Worm (Caenorhabditis elegans): ENCODE measurements around the gene acp-4.

DNA sequence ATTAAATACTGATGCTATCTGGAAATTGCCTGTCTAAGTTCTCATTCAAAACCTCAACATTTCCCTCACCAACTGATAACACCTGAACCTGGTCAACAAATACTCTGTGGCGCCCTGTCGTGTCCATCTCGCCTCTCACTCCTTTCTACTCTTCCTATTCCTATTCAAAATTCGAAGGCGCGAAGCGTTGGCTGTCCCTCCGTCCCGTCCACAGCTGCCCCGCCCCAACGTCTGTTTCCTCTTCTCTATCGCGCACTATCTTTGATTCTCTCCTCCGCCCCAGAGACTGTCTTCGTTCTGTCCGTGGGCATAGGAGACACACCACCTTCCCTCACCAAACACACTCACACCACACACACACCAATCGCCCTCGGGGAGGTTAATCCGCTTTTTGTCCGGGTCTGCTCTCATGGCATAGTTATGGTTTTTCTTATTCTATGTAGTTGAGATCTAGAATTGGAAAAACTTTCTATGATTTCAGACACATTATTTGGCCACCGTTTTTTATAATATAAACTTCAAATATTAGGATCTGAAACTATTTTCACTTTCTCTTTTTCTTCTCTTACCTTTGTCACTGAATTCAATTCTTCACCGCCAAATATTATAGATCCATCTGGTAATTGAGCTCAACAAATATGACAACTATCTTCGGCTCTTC, 22.7 kb downstream of the acp-4 start, which contains the start of gene efl-3:
- TF ChIP-seq grh-1 (GFP tag; IDR thresholded peaks at IDR 0.05) (no peak), rnt-1 (tag; optimal IDR thresholded peaks at IDR 0.05) (no peak), lir-3 (tag; optimal IDR thresholded peaks at IDR 0.05; ENCODE audit: poor library complexity) (no peak), nhr-76 (tag; optimal IDR thresholded peaks at IDR 0.05) (no peak), nhr-47 (tag; optimal IDR thresholded peaks at IDR 0.05) (no peak), fkh-10 (GFP tag; optimal IDR thresholded peaks at IDR 0.05) (no peak), C34B4.2 (tag; optimal IDR thresholded peaks at IDR 0.05) (no peak), snpc-4 (tag; optimal IDR thresholded peaks at IDR 0.05) (no peak), ceh-63 (GFP tag; optimal IDR thresholded peaks at IDR 0.05) (no peak), mep-1 (tag; optimal IDR thresholded peaks at IDR 0.05) (no peak), ama-1 (optimal IDR thresholded peaks at IDR 0.05) (no peak), nhr-237 (tag; optimal IDR thresholded peaks at IDR 0.05) (no peak), unc-98 (GFP tag; IDR thresholded peaks at IDR 0.05) (no peak)

Measured in whole organism, L1 larva.